Worm (Caenorhabditis elegans) whole organism, young adult: ENCODE data around the gene C03G6.21.

Experiments used
- D2030.7 ChIP-seq: fragments of 200-800 bp; sonication (Bioruptor generic); IDR thresholded peaks from 2 replicates; pipeline ENCODE4 v1.3.6; 2022; ENCODE audit warnings: missing genetic modification reagents, missing genetic modification characterization, missing compliant biosample characterization
- ama-1 ChIP-seq, 3 experiments: fragments of 150-350 bp in 1 of 3; sonication (generic microtip) in 2 of 3; optimal IDR thresholded peaks; 2 replicates each; lab custom pipeline; 2014 to 2018; ENCODE audit warnings: missing biosample characterization in 2 of 3, missing genetic modification characterization in 2 of 3, missing genetic modification reagents in 2 of 3
- cebp-1 ChIP-seq, 2 experiments: fragments of 200-800 bp in 1 of 2; sonication (Bioruptor generic) in 1 of 2; sonication (generic microtip) in 1 of 2; IDR thresholded peaks in 1 of 2; optimal IDR thresholded peaks in 1 of 2; 2 replicates each; pipeline versions ENCODE4 v1.3.6 to Lab custom; 2017 to 2022; ENCODE audit warnings: missing compliant biosample characterization in 2 of 2, missing genetic modification characterization in 2 of 2, mild to moderate bottlenecking in 1 of 2, missing genetic modification reagents in 1 of 2, moderate library complexity in 1 of 2
- fkh-3 ChIP-seq: sonication (generic microtip); optimal IDR thresholded peaks from 2 replicates; lab custom pipeline; 2016; ENCODE audit warnings: mild to moderate bottlenecking, missing genetic modification characterization, missing compliant biosample characterization
- nhr-90 ChIP-seq: sonication (generic microtip); optimal IDR thresholded peaks from 2 replicates; lab custom pipeline; 2016; ENCODE audit warnings: missing genotype, mild to moderate bottlenecking, missing genetic modification characterization, missing compliant biosample characterization
- snpc-4 ChIP-seq, 5 experiments: fragments of 150-350 bp in 1 of 5; sonication (generic microtip) in 4 of 5; optimal IDR thresholded peaks; 2 replicates each; lab custom pipeline; 2014 to 2018; ENCODE audit warnings: missing genetic modification characterization in 5 of 5, missing biosample characterization in 3 of 5, antibody characterized with exemption in 2 of 5, mild to moderate bottlenecking in 2 of 5, missing compliant biosample characterization in 2 of 5, missing genotype in 2 of 5, moderate library complexity in 2 of 5, missing genetic modification reagents in 1 of 5
- unc-62 ChIP-seq: fragments of 150-350 bp; optimal IDR thresholded peaks from 2 replicates; lab custom pipeline; 2014; ENCODE audit warnings: missing biosample characterization, missing genetic modification reagents, missing genetic modification characterization
- ztf-25 ChIP-seq: fragments of 200-800 bp; sonication (Bioruptor generic); IDR thresholded peaks from 2 replicates; pipeline ENCODE4 v1.3.6; 2022; ENCODE audit warnings: missing genetic modification reagents, missing genetic modification characterization, missing compliant biosample characterization

- TF ChIP-seq snpc-4 (GFP tag; optimal IDR thresholded peaks at IDR 0.05; lab: Kevin White, UChicago) (no peak), snpc-4 (tag; optimal IDR thresholded peaks at IDR 0.05; lab: Kevin White, UChicago) (no peak), fkh-3 (tag; lab: Kevin White, UChicago) (no peak), unc-62 (no peak), D2030.7 (no peak), ama-1 (optimal IDR thresholded peaks at IDR 0.05; lab: Kevin White, UChicago) (no peak), ama-1 (GFP tag; optimal IDR thresholded peaks at IDR 0.05; lab: Kevin White, UChicago) (no peak), cebp-1 (GFP tag; IDR thresholded peaks at IDR 0.05; lab: Robert Waterston, UW) (no peak), cebp-1 (tag; optimal IDR thresholded peaks at IDR 0.05; lab: Kevin White, UChicago) (no peak), ztf-25 (GFP tag; lab: Robert Waterston, UW) (no peak), nhr-90 (tag; lab: Kevin White, UChicago) (no peak)
These were observed 548 bp upstream of the C03G6.21 start, which contains the start of gene C03G6.6 for ce11 chrV:7357132-7357531.
